Worm (Caenorhabditis elegans): ENCODE results near the gene apc-11.

apc-11 gene

ce11 chrIII:4601286-4601685, 7.1 kb upstream of the apc-11 start:
- TF ChIP-seq bed-1 (GFP tag; IDR thresholded peaks at IDR 0.05), result no peak
- no peak for TF ChIP-seq snpc-1.1 (tag; optimal IDR thresholded peaks at IDR 0.05; ENCODE audit: insufficient read depth)
- no peak for TF ChIP-seq ceh-40 (GFP tag; IDR thresholded peaks at IDR 0.05)
- TF ChIP-seq Y95B8A.8 (GFP tag; IDR thresholded peaks at IDR 0.05), result no peak
- TF ChIP-seq ekl-4 (GFP tag; IDR thresholded peaks at IDR 0.05), result no peak
- no peak for TF ChIP-seq hrde-1 (tag; optimal IDR thresholded peaks at IDR 0.05; ENCODE audit: borderline replicate concordance)
- 0 out of 2 replicates have a peak, but pooled peaks have one; percentile 23 for TF ChIP-seq nfyb-1 (GFP tag; IDR thresholded peaks at IDR 0.05)

DNA sequence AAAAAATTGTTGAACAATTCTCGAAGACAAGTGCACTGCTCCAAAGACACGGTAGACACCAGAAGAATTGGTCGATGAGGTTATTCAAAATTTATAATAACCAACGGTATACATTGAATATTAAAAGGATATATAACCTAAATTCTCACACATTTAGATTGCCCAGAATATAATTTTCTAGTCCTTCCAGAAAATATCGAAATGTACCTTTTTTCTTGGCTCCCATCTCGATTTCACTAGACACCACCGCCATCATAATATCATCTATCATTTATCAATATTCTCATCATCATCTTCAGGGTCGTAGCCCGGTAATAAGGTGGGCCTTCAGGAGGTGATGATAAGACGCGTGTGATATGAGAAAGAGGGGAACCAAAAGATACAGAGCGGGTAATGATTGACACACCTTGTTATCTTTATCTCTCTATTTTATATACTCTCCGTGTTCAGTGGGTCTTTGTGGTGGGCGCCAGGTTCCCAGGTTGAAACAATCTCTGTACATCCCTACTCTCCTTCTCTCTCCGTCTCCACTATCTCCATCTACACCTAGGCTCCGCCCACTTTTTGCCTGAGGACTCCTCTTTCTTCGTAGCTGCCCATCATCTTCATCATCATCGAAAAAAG, 6.0 kb upstream of the apc-11 start, which contains the start of gene mab-21:
Gene mab-21 (plus strand): TSS at position 615 of the 624 bp plus-strand sequence.
- TF ChIP-seq sea-2 (GFP tag; IDR thresholded peaks at IDR 0.05), result no peak
- 0 out of 2 replicates have a peak, but pooled peaks have one; percentile 15 for TF ChIP-seq nfyb-1 (GFP tag; IDR thresholded peaks at IDR 0.05)

- TF ChIP-seq ets-4 (GFP tag; optimal IDR thresholded peaks at IDR 0.05) (no peak), snpc-1.3 (tag; optimal IDR thresholded peaks at IDR 0.05; ENCODE audit: insufficient read depth) (peak; percentile 40), C17E4.6 (GFP tag; IDR thresholded peaks at IDR 0.05) (no peak), madf-8 (GFP tag; conservative IDR thresholded peaks at IDR 0.05) (peak; percentile 72), atf-7 (tag; optimal IDR thresholded peaks at IDR 0.05) (no peak), K11D2.4 (GFP tag; IDR thresholded peaks at IDR 0.05) (no peak), ama-1 (optimal IDR thresholded peaks at IDR 0.05) (no peak), ama-1 (GFP tag; optimal IDR thresholded peaks at IDR 0.05) (no peak), unc-130 (GFP tag; optimal IDR thresholded peaks at IDR 0.05) (peak; percentile 53), snpc-4 (GFP tag; optimal IDR thresholded peaks at IDR 0.05) (no peak), snpc-4 (tag; optimal IDR thresholded peaks at IDR 0.05) (peak in 1 of 4 experiments; percentile 27), rpc-1 (optimal IDR thresholded peaks at IDR 0.05) (no peak), rpc-1 (tag; optimal IDR thresholded peaks at IDR 0.05) (no peak), snpc-3.4 (tag; optimal IDR thresholded peaks at IDR 0.05) (peak; percentile 38), madf-6 (GFP tag; IDR thresholded peaks at IDR 0.05) (peak; percentile 90), tbp1 (GFP tag; optimal IDR thresholded peaks at IDR 0.05) (peak; percentile 13), D2030.7 (GFP tag; IDR thresholded peaks at IDR 0.05) (peak; percentile 59), lag-1 (GFP tag; IDR thresholded peaks at IDR 0.05) (no peak), C06A6.2 (GFP tag; conservative IDR thresholded peaks at IDR 0.05) (no peak), cebp-1 (GFP tag; IDR thresholded peaks at IDR 0.05) (no peak), cebp-1 (tag; optimal IDR thresholded peaks at IDR 0.05) (peak; percentile 3), F33H1.4 (GFP tag; IDR thresholded peaks at IDR 0.05) (peak; percentile 94), ceh-91 (GFP tag; IDR thresholded peaks at IDR 0.05) (peak; percentile 56), F10E7.11 (tag; optimal IDR thresholded peaks at IDR 0.05) (no peak), ztf-26 (tag; optimal IDR thresholded peaks at IDR 0.05) (no peak), lsl-1 (GFP tag; optimal IDR thresholded peaks at IDR 0.05) (peak; percentile 95), pbrm-1 (GFP tag; IDR thresholded peaks at IDR 0.05) (peak; percentile 12; the same call in 1 of the 2 replicates), Y56A3A.18 (GFP tag; IDR thresholded peaks at IDR 0.05) (no peak), B0336.3 (GFP tag; IDR thresholded peaks at IDR 0.05) (0 out of 2 replicates have a peak, but pooled peaks have one; percentile 14), madf-3 (GFP tag; IDR thresholded peaks at IDR 0.05) (0 out of 2 replicates have a peak, but pooled peaks have one; percentile 20), cebp-2 (GFP tag; IDR thresholded peaks at IDR 0.05) (no peak), hsf-1 (GFP tag; IDR thresholded peaks at IDR 0.05) (0 out of 2 replicates have a peak, but pooled peaks have one; percentile 48), somi-1 (GFP tag; optimal IDR thresholded peaks at IDR 0.05) (no peak), xnd-1 (tag; optimal IDR thresholded peaks at IDR 0.05) (peak; percentile 78), ztf-28 (GFP tag; IDR thresholded peaks at IDR 0.05) (0 out of 2 replicates have a peak, but pooled peaks have one; percentile 18), lin-54 (GFP tag; optimal IDR thresholded peaks at IDR 0.05) (peak; percentile 38), F49E8.2 (tag; optimal IDR thresholded peaks at IDR 0.05; ENCODE audit: insufficient read depth) (peak; percentile 57)
Observed at ce11 chrIII:4595771-4596227, 1.6 kb upstream of the apc-11 start, which contains the start of gene asb-1. asb-1 (minus strand) TSS chrIII:4595821.
